Fruit fly (Drosophila melanogaster) whole organism, pupa: ENCODE results near the gene Mgat4a.
A peak's percentile ranks its signal among the peaks of the same experiment; 100 is the strongest.

ENCODE experiments used
- CG10348 ChIP-seq: fragments of 200-800 bp; sonication (Bioruptor generic); IDR thresholded peaks from 2 replicates; pipeline ENCODE4 v1.3.6; 2022; ENCODE audit warnings: missing biosample characterization, missing genetic modification characterization
- CG12605 ChIP-seq: fragments of 200-800 bp; sonication (Bioruptor generic); IDR thresholded peaks from 2 replicates; pipeline ENCODE4 v1.3.6; 2022; ENCODE audit warnings: missing biosample characterization, missing genetic modification characterization
- CG13204 ChIP-seq: fragments of 200-800 bp; sonication (Bioruptor generic); optimal IDR thresholded peaks from 2 replicates; lab custom pipeline; 2018; ENCODE audit warnings: missing biosample characterization, mild to moderate bottlenecking, missing genetic modification characterization, moderate library complexity
- CG17806 ChIP-seq: fragments of 200-800 bp; sonication (Bioruptor generic); optimal IDR thresholded peaks from 2 replicates; lab custom pipeline; 2018; ENCODE audit warnings: missing biosample characterization, mild to moderate bottlenecking, missing genetic modification characterization, moderate library complexity
- CG32121 ChIP-seq: fragments of 200-800 bp; sonication (Bioruptor generic); IDR thresholded peaks from 2 replicates; pipeline ENCODE4 v1.3.6; 2022; ENCODE audit warnings: missing biosample characterization, missing genetic modification characterization
- CG34367 ChIP-seq: fragments of 200-800 bp; sonication (Bioruptor generic); optimal IDR thresholded peaks from 2 replicates; lab custom pipeline; 2018; ENCODE audit warnings: missing biosample characterization, mild to moderate bottlenecking, missing genetic modification characterization
- CG8159 ChIP-seq: fragments of 200-800 bp; sonication (Bioruptor generic); optimal IDR thresholded peaks from 3 replicates; lab custom pipeline; 2018; ENCODE audit warnings: missing biosample characterization, mild to moderate bottlenecking, missing genetic modification characterization, moderate library complexity
- CG9948 ChIP-seq: fragments of 200-800 bp; sonication (Bioruptor generic); optimal IDR thresholded peaks from 2 replicates; lab custom pipeline; 2018; ENCODE audit warnings: missing biosample characterization, mild to moderate bottlenecking, missing genetic modification characterization, moderate library complexity
- EcR ChIP-seq: fragments of 200-800 bp; sonication (Bioruptor generic); optimal IDR thresholded peaks from 3 replicates; lab custom pipeline; 2019; ENCODE audit warnings: missing biosample characterization, missing genetic modification characterization, mild to moderate bottlenecking, moderate library complexity, missing genetic modification reagents
- Ets98B ChIP-seq: fragments of 200-800 bp; sonication (Bioruptor generic); IDR thresholded peaks from 2 replicates; pipeline ENCODE4 v1.3.6; 2022; ENCODE audit warnings: missing biosample characterization, missing genetic modification characterization
- Pif1B ChIP-seq: fragments of 200-800 bp; sonication (Bioruptor generic); optimal IDR thresholded peaks from 3 replicates; lab custom pipeline; 2016; ENCODE audit warnings: missing biosample characterization, missing genetic modification characterization
- Snoo ChIP-seq: fragments of 200-800 bp; sonication (Bioruptor generic); optimal IDR thresholded peaks from 3 replicates; lab custom pipeline; 2017; ENCODE audit warnings: missing biosample characterization, mild to moderate bottlenecking, missing genetic modification characterization, inconsistent platforms
- fd96Ca ChIP-seq: fragments of 200-800 bp; sonication (Bioruptor generic); IDR thresholded peaks from 3 replicates; pipeline ENCODE4 v1.3.6; 2022; ENCODE audit warnings: missing biosample characterization, missing genetic modification characterization

DNA sequence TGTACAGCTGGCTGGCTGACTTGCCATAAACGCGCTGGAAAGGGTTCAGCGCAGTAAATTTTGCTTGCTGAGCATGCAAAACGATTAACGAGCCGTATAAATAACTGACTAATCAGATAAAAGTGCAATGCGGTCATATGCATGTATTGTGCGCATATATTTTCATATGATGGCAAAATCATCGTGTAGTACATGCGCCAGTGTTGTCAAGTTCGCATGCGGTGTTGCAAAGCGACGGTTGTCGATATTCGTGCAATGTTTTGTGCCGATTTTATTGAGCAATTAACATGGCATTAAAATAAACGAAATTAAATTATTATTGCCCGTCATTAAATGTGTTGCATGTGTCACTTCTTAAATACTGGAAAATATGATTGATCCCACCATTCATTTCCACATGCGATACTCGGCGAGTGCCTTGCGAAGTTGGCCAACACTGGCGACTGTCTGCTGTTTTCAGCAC, 28.3 kb downstream of the Mgat4a start:
- TF ChIP-seq fd96Ca (GFP tag; lab: Robert Waterston, UW) (peak; percentile 85), CG17806 (peak; percentile 59), CG9948 (tag; lab: Kevin White, UChicago) (peak; percentile 31), Pif1B (GFP tag; lab: Kevin White, UChicago) (peak; percentile 54), CG10348 (no peak), Ets98B (peak; percentile 78), Snoo (tag; lab: Kevin White, UChicago) (peak; percentile 68), CG32121 (GFP tag; lab: Robert Waterston, UW) (peak; percentile 61), EcR (GFP tag; lab: Kevin White, UChicago) (no peak), CG34367 (peak; percentile 44), CG12605 (no peak), CG13204 (no peak), CG8159 (tag; lab: Kevin White, UChicago) (peak; percentile 46)
